Worm (Caenorhabditis elegans) whole organism, late embryonic: ENCODE data around the gene mes-4.

Source experiments
- ahr-1 ChIP-seq: sonication (generic microtip); optimal IDR thresholded peaks from 2 replicates; lab custom pipeline; 2016; ENCODE audit warnings: missing genetic modification characterization, missing compliant biosample characterization
- ceh-2 ChIP-seq: sonication (generic microtip); optimal IDR thresholded peaks from 2 replicates; lab custom pipeline; 2016; ENCODE audit warnings: missing genotype, missing genetic modification characterization, missing compliant biosample characterization
- fkh-10 ChIP-seq: fragments of 150-350 bp; optimal IDR thresholded peaks from 2 replicates; lab custom pipeline; 2014; ENCODE audit warnings: missing biosample characterization, missing genetic modification reagents, missing genetic modification characterization
- lim-6 ChIP-seq: sonication (generic microtip); optimal IDR thresholded peaks from 2 replicates; lab custom pipeline; 2016; ENCODE audit warnings: missing genetic modification characterization, missing compliant biosample characterization
- madf-2 ChIP-seq: sonication (generic microtip); optimal IDR thresholded peaks from 2 replicates; lab custom pipeline; 2017; ENCODE audit warnings: missing genetic modification characterization, missing compliant biosample characterization
- pha-4 ChIP-seq: fragments of 150-350 bp; optimal IDR thresholded peaks from 2 replicates; lab custom pipeline; 2018; ENCODE audit warnings: missing biosample characterization, missing genetic modification reagents, missing genetic modification characterization
- rnt-1 ChIP-seq: sonication (generic microtip); optimal IDR thresholded peaks from 2 replicates; lab custom pipeline; 2016; ENCODE audit warnings: missing genetic modification characterization, missing compliant biosample characterization
- sox-4 ChIP-seq: sonication (generic microtip); optimal IDR thresholded peaks from 2 replicates; lab custom pipeline; 2017; ENCODE audit warnings: mild to moderate bottlenecking, missing genetic modification characterization, inconsistent platforms, missing compliant biosample characterization

DNA sequence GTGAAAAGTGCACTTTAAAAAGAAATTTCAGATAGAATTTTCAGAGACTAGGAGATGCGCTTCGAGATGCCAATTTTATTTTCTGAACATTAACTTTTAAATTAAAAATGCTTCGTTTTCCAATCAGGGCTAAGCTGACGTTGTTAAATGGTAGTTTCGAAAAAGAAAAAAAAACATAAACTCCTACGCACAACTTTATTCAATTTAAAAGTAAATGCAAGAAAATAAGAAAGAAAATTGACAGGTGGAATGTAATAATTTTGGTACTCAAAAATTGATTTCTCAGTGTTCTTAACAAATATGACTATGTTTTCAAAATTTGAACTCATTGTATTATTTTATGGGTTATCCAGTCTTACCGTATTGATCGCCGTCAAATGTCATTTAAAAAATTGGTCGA is 16.0 kb upstream of the mes-4 start, which contains the start of gene lurp-2:
- TF ChIP-seq pha-4 (tag; lab: Kevin White, UChicago) (no peak), lim-6 (tag; lab: Kevin White, UChicago) (no peak), fkh-10 (GFP tag; lab: Kevin White, UChicago) (no peak), madf-2 (tag; lab: Kevin White, UChicago) (no peak), ceh-2 (tag; lab: Kevin White, UChicago) (no peak), rnt-1 (tag; lab: Kevin White, UChicago) (no peak), ahr-1 (tag; lab: Kevin White, UChicago) (no peak), sox-4 (tag; lab: Kevin White, UChicago) (no peak)
